Fruit fly (Drosophila melanogaster): Measurements from ENCODE around the gene Frl.

Gene Frl

dm6 chr3L:14049620-14050253, 3.3 kb upstream of the Frl start, which contains the start of gene Neurl4 (continued):
- TF ChIP-seq CG10543 (GFP tag; optimal IDR thresholded peaks at IDR 0.05): no peak
- peak; percentile 64; the same call in 2 of the 3 replicates for TF ChIP-seq CG2889 (GFP tag; IDR thresholded peaks at IDR 0.05)
- TF ChIP-seq CG2202 (tag; optimal IDR thresholded peaks at IDR 0.05): peak; percentile 43
- peak; percentile 45 for TF ChIP-seq Lhr (GFP tag; optimal IDR thresholded peaks at IDR 0.05)
- peak; percentile 42 for TF ChIP-seq CG10654 (GFP tag; optimal IDR thresholded peaks at IDR 0.05)
- TF ChIP-seq chm (GFP tag; IDR thresholded peaks at IDR 0.05): peak; percentile 81
- peak; percentile 17 for TF ChIP-seq CG31365 (tag; optimal IDR thresholded peaks at IDR 0.05)
- TF ChIP-seq fd102C (GFP tag; optimal IDR thresholded peaks at IDR 0.05): no peak
- peak; percentile 75 for TF ChIP-seq CG17328 (GFP tag; IDR thresholded peaks at IDR 0.05)
- TF ChIP-seq wek (GFP tag; optimal IDR thresholded peaks at IDR 0.05): no peak
- TF ChIP-seq bsh (GFP tag; optimal IDR thresholded peaks at IDR 0.05): peak in 1 of 2 experiments; percentile 83
- TF ChIP-seq HLH3B (GFP tag; IDR thresholded peaks at IDR 0.05): peak; percentile 58
- TF ChIP-seq CG7963 (GFP tag; IDR thresholded peaks at IDR 0.05; ENCODE audit: partially characterized antibody): no peak
- no peak for TF ChIP-seq corto (GFP tag; optimal IDR thresholded peaks at IDR 0.05)
- TF ChIP-seq CG3847 (GFP tag; IDR thresholded peaks at IDR 0.05): peak; percentile 71
- TF ChIP-seq Bteb2 (GFP tag; optimal IDR thresholded peaks at IDR 0.05): peak; percentile 61
- TF ChIP-seq nom (GFP tag; optimal IDR thresholded peaks at IDR 0.05): no peak
- TF ChIP-seq trem (tag; optimal IDR thresholded peaks at IDR 0.05): peak; percentile 76
- TF ChIP-seq jing (GFP tag; optimal IDR thresholded peaks at IDR 0.05): peak; percentile 38
- TF ChIP-seq Fer2 (tag; optimal IDR thresholded peaks at IDR 0.05): peak; percentile 50
- TF ChIP-seq Oaz (GFP tag; IDR thresholded peaks at IDR 0.05): peak; percentile 24; the same call in 1 of the 2 replicates
- TF ChIP-seq pan (optimal IDR thresholded peaks at IDR 0.05): no peak
- TF ChIP-seq pan (GFP tag; optimal IDR thresholded peaks at IDR 0.05 in 1 of 2, IDR thresholded peaks at IDR 0.05 in 1 of 2): peak in 1 of 2 experiments; percentile 63
- peak; percentile 28; the same call in 1 of the 2 replicates for TF ChIP-seq amos (GFP tag; IDR thresholded peaks at IDR 0.05; ENCODE audit: partially characterized antibody)
- TF ChIP-seq dati (GFP tag; IDR thresholded peaks at IDR 0.05): no peak
- TF ChIP-seq br (optimal IDR thresholded peaks at IDR 0.05): no peak
- no peak for TF ChIP-seq CG13894 (tag; optimal IDR thresholded peaks at IDR 0.05)
- TF ChIP-seq CG6854 (GFP tag; optimal IDR thresholded peaks at IDR 0.05): no peak
- no peak for TF ChIP-seq seq (GFP tag; IDR thresholded peaks at IDR 0.05)
- peak; percentile 55 for TF ChIP-seq ewg (GFP tag; optimal IDR thresholded peaks at IDR 0.05)
- TF ChIP-seq CG6272 (GFP tag; IDR thresholded peaks at IDR 0.05): no peak; the same call in 1 of the 2 replicates
- peak; percentile 64 for TF ChIP-seq Mes4 (GFP tag; optimal IDR thresholded peaks at IDR 0.05)
- TF ChIP-seq CG6654 (GFP tag; optimal IDR thresholded peaks at IDR 0.05): no peak
- no peak for TF ChIP-seq Gsc (GFP tag; IDR thresholded peaks at IDR 0.05)
- TF ChIP-seq ase (GFP tag; IDR thresholded peaks at IDR 0.05): peak; percentile 69; the same call in 2 of the 3 replicates
- peak; percentile 52 for TF ChIP-seq HLH54F (GFP tag; optimal IDR thresholded peaks at IDR 0.05)
- TF ChIP-seq CG14710 (tag; optimal IDR thresholded peaks at IDR 0.05): peak; percentile 65
- TF ChIP-seq pzg (GFP tag; optimal IDR thresholded peaks at IDR 0.05): peak; percentile 38
- no peak for TF ChIP-seq CG4360 (GFP tag; IDR thresholded peaks at IDR 0.05)
- peak; percentile 72 for TF ChIP-seq Hr3 (GFP tag; optimal IDR thresholded peaks at IDR 0.05)
- peak; percentile 22 for TF ChIP-seq Mad (GFP tag; optimal IDR thresholded peaks at IDR 0.05)
- TF ChIP-seq Trl (optimal IDR thresholded peaks at IDR 0.05): no peak
- TF ChIP-seq Trl (GFP tag; optimal IDR thresholded peaks at IDR 0.05): peak; percentile 63
- TF ChIP-seq sd (tag; optimal IDR thresholded peaks at IDR 0.05): no peak
- TF ChIP-seq zen2 (GFP tag; IDR thresholded peaks at IDR 0.05; ENCODE audit: partially characterized antibody): no peak
- TF ChIP-seq bowl (GFP tag; IDR thresholded peaks at IDR 0.05): no peak
- no peak for TF ChIP-seq CG4854 (GFP tag; optimal IDR thresholded peaks at IDR 0.05)
- peak; percentile 67 for TF ChIP-seq CG9609 (GFP tag; optimal IDR thresholded peaks at IDR 0.05)
- 0 out of 2 replicates have a peak, but pooled peaks have one; percentile 28 for TF ChIP-seq danr (GFP tag; IDR thresholded peaks at IDR 0.05)
- TF ChIP-seq CG1529 (GFP tag; optimal IDR thresholded peaks at IDR 0.05): no peak
